Worm (Caenorhabditis elegans) whole organism, L3 larva: ENCODE measurements around the gene Y42G9A.2.
A peak's percentile ranks its signal among the peaks of the same experiment; 100 is the strongest.

Source experiments
- R02D3.7 ChIP-seq: fragments of 150-350 bp; optimal IDR thresholded peaks from 2 replicates; lab custom pipeline; 2014; ENCODE audit warnings: missing biosample characterization, missing genetic modification characterization
- ZK546.5 ChIP-seq: sonication (generic microtip); optimal IDR thresholded peaks from 2 replicates; lab custom pipeline; 2017; ENCODE audit warnings: missing biosample characterization, missing genetic modification characterization
- aly-2 ChIP-seq: fragments of 150-350 bp; optimal IDR thresholded peaks from 2 replicates; lab custom pipeline; 2014; ENCODE audit warnings: missing biosample characterization, missing genetic modification characterization
- ama-1 ChIP-seq: fragments of 150-350 bp; optimal IDR thresholded peaks from 2 replicates; lab custom pipeline; 2018
- ceh-28 ChIP-seq: fragments of 150-350 bp; optimal IDR thresholded peaks from 2 replicates; lab custom pipeline; 2014; ENCODE audit warnings: missing biosample characterization, missing genetic modification reagents, missing genetic modification characterization
- ceh-82 ChIP-seq: fragments of 150-350 bp; optimal IDR thresholded peaks from 2 replicates; lab custom pipeline; 2014; ENCODE audit warnings: missing biosample characterization, missing genetic modification characterization
- ceh-9 ChIP-seq: sonication (generic microtip); optimal IDR thresholded peaks from 2 replicates; lab custom pipeline; 2018; ENCODE audit warnings: missing biosample characterization, missing genetic modification characterization
- egl-27 ChIP-seq: sonication (generic microtip); optimal IDR thresholded peaks from 4 replicates; lab custom pipeline; 2017; ENCODE audit warnings: missing biosample characterization, missing genetic modification reagents, missing genetic modification characterization
- egl-5 ChIP-seq: fragments of 150-350 bp; optimal IDR thresholded peaks from 2 replicates; lab custom pipeline; 2017; ENCODE audit warnings: missing biosample characterization, missing genetic modification reagents, missing genetic modification characterization, inconsistent platforms
- elt-2 ChIP-seq: sonication (generic microtip); optimal IDR thresholded peaks from 2 replicates; lab custom pipeline; 2016; ENCODE audit warnings: missing genetic modification reagents, mild to moderate bottlenecking, missing genetic modification characterization, missing compliant biosample characterization
- elt-3 ChIP-seq, 3 experiments: fragments of 150-350 bp in 1 of 3; sonication (generic microtip) in 2 of 3; optimal IDR thresholded peaks; 2 replicates in 2 of 3; 4 replicates in 1 of 3; lab custom pipeline; 2014 to 2017; ENCODE audit warnings: missing biosample characterization in 3 of 3, missing genetic modification characterization in 3 of 3
- eor-1 ChIP-seq, 2 experiments: fragments of 150-350 bp; optimal IDR thresholded peaks; 2 replicates each; lab custom pipeline; 2014 to 2018; ENCODE audit warnings: missing biosample characterization in 2 of 2, missing genetic modification characterization in 2 of 2
- fkh-10 ChIP-seq: sonication (generic microtip); optimal IDR thresholded peaks from 2 replicates; lab custom pipeline; 2017; ENCODE audit warnings: missing biosample characterization, missing genetic modification reagents, missing genetic modification characterization
- fkh-2 ChIP-seq: fragments of 150-350 bp; optimal IDR thresholded peaks from 2 replicates; lab custom pipeline; 2014; ENCODE audit warnings: missing biosample characterization, missing genetic modification reagents, missing genetic modification characterization
- hmg-11 ChIP-seq: sonication (generic microtip); optimal IDR thresholded peaks from 2 replicates; lab custom pipeline; 2016; ENCODE audit warnings: missing genetic modification characterization, missing compliant biosample characterization
- jun-1 ChIP-seq: fragments of 150-350 bp; optimal IDR thresholded peaks from 2 replicates; lab custom pipeline; 2014; ENCODE audit warnings: missing biosample characterization, missing genetic modification reagents, missing genetic modification characterization
- lin-15B ChIP-seq: fragments of 150-350 bp; optimal IDR thresholded peaks from 2 replicates; lab custom pipeline; 2014; ENCODE audit warnings: missing biosample characterization, missing genetic modification characterization
- lin-39 ChIP-seq: fragments of 150-350 bp; optimal IDR thresholded peaks from 2 replicates; lab custom pipeline; 2018; ENCODE audit warnings: missing biosample characterization, missing genetic modification reagents, missing genetic modification characterization
- lsy-12 ChIP-seq: sonication (generic microtip); optimal IDR thresholded peaks from 2 replicates; lab custom pipeline; 2016; ENCODE audit warnings: mild to moderate bottlenecking, missing genetic modification characterization, missing compliant biosample characterization
- mdl-1 ChIP-seq: fragments of 150-350 bp; optimal IDR thresholded peaks from 2 replicates; lab custom pipeline; 2014; ENCODE audit warnings: missing biosample characterization, missing genetic modification characterization
- nfya-1 ChIP-seq: sonication (generic microtip); optimal IDR thresholded peaks from 2 replicates; lab custom pipeline; 2017; ENCODE audit warnings: missing genetic modification characterization, mild to moderate bottlenecking, missing compliant biosample characterization, antibody characterized with exemption, moderate library complexity; ENCODE audit not compliant: insufficient read depth
- nhr-11 ChIP-seq: fragments of 150-350 bp; optimal IDR thresholded peaks from 2 replicates; lab custom pipeline; 2014; ENCODE audit warnings: missing biosample characterization, missing genetic modification characterization
- nhr-23 ChIP-seq: fragments of 150-350 bp; optimal IDR thresholded peaks from 2 replicates; lab custom pipeline; 2014; ENCODE audit warnings: missing biosample characterization, missing genetic modification reagents, missing genetic modification characterization
- nhr-237 ChIP-seq: fragments of 150-350 bp; optimal IDR thresholded peaks from 2 replicates; lab custom pipeline; 2014; ENCODE audit warnings: missing biosample characterization, missing genetic modification characterization
- nhr-25 ChIP-seq: sonication (generic microtip); optimal IDR thresholded peaks from 2 replicates; lab custom pipeline; 2017; ENCODE audit warnings: missing biosample characterization, missing genetic modification characterization
- nhr-43 ChIP-seq: sonication (generic microtip); optimal IDR thresholded peaks from 2 replicates; lab custom pipeline; 2016; ENCODE audit warnings: mild to moderate bottlenecking, missing genetic modification characterization, missing compliant biosample characterization; ENCODE audit not compliant: poor library complexity, severe bottlenecking
- pha-4 ChIP-seq: fragments of 150-350 bp; optimal IDR thresholded peaks from 2 replicates; lab custom pipeline; 2014; ENCODE audit warnings: missing biosample characterization, missing genetic modification reagents, missing genetic modification characterization
- pqm-1 ChIP-seq: fragments of 150-350 bp; optimal IDR thresholded peaks from 2 replicates; lab custom pipeline; 2017; ENCODE audit warnings: missing biosample characterization, missing genetic modification characterization, inconsistent platforms
- sea-2 ChIP-seq: fragments of 150-350 bp; sonication (generic microtip); optimal IDR thresholded peaks from 4 replicates; lab custom pipeline; 2014; ENCODE audit warnings: missing biosample characterization, missing genetic modification reagents, missing genetic modification characterization
- skn-1 ChIP-seq: fragments of 150-350 bp; optimal IDR thresholded peaks from 2 replicates; lab custom pipeline; 2014; ENCODE audit warnings: missing biosample characterization, missing genetic modification characterization
- snpc-4 ChIP-seq: fragments of 150-350 bp; optimal IDR thresholded peaks from 2 replicates; lab custom pipeline; 2014; ENCODE audit warnings: missing biosample characterization, missing genetic modification characterization
- tbx-2 ChIP-seq: sonication (generic microtip); optimal IDR thresholded peaks from 2 replicates; lab custom pipeline; 2016; ENCODE audit warnings: mild to moderate bottlenecking, missing genetic modification characterization, missing compliant biosample characterization
- unc-62 ChIP-seq: fragments of 150-350 bp; sonication (generic microtip); optimal IDR thresholded peaks from 4 replicates; lab custom pipeline; 2014; ENCODE audit warnings: missing biosample characterization, missing genetic modification reagents, missing genetic modification characterization
- ztf-11 ChIP-seq: fragments of 150-350 bp; optimal IDR thresholded peaks from 2 replicates; lab custom pipeline; 2014; ENCODE audit warnings: missing biosample characterization, missing genetic modification characterization
- ztf-4 ChIP-seq: fragments of 150-350 bp; optimal IDR thresholded peaks from 2 replicates; lab custom pipeline; 2014; ENCODE audit warnings: missing biosample characterization, missing genetic modification characterization

The Y42G9A.2 gene

DNA sequence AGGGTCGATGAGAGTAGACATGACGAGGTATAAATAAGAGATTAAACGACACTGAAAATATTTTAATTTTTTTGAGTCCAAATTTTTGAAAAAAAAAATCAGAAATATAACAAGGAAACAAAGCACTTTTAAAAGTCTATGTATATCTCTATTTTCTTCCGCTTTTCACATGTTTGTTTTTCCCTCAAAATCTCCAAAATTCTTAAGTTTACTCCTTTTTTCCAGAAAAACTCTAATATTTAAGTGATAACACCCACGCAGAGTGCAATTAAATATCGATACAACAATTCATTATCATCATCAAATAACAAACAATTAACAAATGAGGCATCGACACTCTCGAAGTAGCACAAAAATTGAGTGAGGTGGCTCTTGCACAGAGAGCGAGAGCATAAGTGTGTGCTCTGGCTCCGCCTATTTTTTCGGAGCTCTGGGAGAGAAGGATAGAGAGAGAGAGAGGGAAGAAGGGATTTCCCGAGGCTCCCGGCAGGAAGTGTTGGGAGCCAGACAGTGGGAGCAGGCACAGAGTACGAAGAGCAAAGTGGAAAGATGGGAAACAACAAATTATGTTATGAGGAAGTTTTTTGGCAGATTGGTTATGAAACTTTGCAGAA lies 9.8 kb downstream of the Y42G9A.2 start, which contains the start of gene anmt-2:
Gene anmt-2, minus strand, starts transcription at position 51 of the 614 bp plus-strand sequence.
- peak; percentile 35 for TF ChIP-seq egl-5 (tag; lab: Kevin White, UChicago)
- no peak for TF ChIP-seq nhr-11
- TF ChIP-seq pha-4 (tag; lab: Kevin White, UChicago), result peak; percentile 57

DNA sequence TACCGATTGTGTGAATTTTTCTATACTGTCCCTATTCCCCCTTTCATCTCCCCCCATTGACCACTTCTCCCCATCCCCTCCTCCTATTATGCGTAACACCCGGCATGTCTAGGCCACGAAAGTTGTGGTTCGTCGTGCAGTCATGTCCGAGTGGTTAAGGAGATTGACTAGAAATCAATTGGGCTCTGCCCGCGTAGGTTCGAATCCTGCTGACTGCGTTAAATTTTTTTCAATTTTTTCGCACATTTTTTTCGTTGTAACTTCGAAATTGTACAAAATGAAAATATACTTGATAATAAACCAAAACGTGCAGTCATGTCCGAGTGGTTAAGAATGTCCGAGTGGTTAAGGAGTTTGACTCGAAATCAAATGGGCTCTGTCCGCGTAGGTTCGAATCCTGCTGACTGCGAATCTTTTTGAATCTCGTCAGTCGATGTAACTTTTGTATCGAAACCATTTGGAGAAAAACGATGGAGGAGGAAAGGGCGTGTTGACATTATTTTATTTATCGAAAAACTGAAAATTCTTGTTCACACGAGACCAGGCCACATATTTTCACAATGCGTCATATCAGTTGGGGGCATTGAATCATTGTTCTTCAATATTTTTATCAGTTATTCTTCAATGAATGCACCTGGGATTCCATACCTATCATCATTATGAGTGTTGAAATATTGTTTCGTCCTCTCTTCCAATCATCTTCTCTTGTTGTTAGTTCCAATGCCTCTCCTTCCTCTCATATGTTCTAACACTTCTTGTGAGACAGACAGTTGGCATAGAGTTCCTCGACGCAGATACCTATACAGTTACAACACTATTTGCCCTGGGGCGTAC lies 10.9 kb downstream of the Y42G9A.2 start, which contains the start of gene nfm-1:
Gene nfm-1, plus strand, starts transcription at position 812 of the 834 bp plus-strand sequence.
- TF ChIP-seq pqm-1 (tag; lab: Kevin White, UChicago) (peak; percentile 60), elt-2 (tag; lab: Kevin White, UChicago) (peak; percentile 94), sea-2 (GFP tag; lab: Kevin White, UChicago) (no peak), ztf-4 (no peak), fkh-10 (GFP tag; lab: Kevin White, UChicago) (peak; percentile 47), lin-39 (tag; lab: Kevin White, UChicago) (no peak), nhr-43 (tag; lab: Kevin White, UChicago) (peak; percentile 55), unc-62 (no peak), ceh-9 (tag; lab: Kevin White, UChicago) (no peak), elt-3 (tag; optimal IDR thresholded peaks at IDR 0.05; lab: Kevin White, UChicago) (peak in 1 of 3 experiments; percentile 44), hmg-11 (tag; lab: Kevin White, UChicago) (peak; percentile 68), pha-4 (tag; lab: Kevin White, UChicago) (peak; percentile 54), ztf-11 (no peak), egl-27 (tag; lab: Kevin White, UChicago) (peak; percentile 64), R02D3.7 (tag; lab: Kevin White, UChicago) (peak; percentile 5), nhr-237 (tag; lab: Kevin White, UChicago) (no peak), nhr-25 (tag; lab: Kevin White, UChicago) (peak; percentile 48), egl-5 (tag; lab: Kevin White, UChicago) (peak; percentile 38), tbx-2 (peak; percentile 20), aly-2 (tag; lab: Kevin White, UChicago) (peak; percentile 22), eor-1 (tag; optimal IDR thresholded peaks at IDR 0.05; lab: Kevin White, UChicago) (no peak), ceh-28 (peak; percentile 42), lin-15B (peak; percentile 48), lsy-12 (peak; percentile 55), ZK546.5 (no peak), snpc-4 (tag; lab: Kevin White, UChicago) (peak; percentile 27), ama-1 (lab: Kevin White, UChicago) (no peak), nhr-23 (tag; lab: Kevin White, UChicago) (peak; percentile 63), mdl-1 (no peak), nfya-1 (tag; lab: Kevin White, UChicago) (peak; percentile 68), jun-1 (peak; percentile 78), skn-1 (tag; lab: Kevin White, UChicago) (peak; percentile 47)

DNA sequence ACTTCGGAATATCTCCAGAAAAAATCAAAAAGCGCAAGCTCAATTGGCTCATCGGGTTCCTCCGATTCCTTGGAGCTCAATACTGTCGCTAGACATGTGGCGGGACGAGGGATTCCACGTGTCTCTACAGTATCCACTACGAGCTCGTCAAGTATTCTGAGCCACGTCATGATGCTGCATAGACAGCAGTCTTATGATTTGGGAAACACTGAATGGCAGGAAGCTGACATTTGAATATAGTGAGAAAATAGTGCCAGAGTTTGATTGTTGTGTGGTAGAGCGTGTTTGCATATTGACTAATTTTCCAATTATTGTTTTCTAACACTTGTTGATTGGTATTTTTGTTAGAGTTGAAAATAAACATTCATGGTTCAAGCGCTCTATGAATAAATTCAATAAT lies 15.4 kb downstream of the Y42G9A.2 start:
- no peak for TF ChIP-seq nhr-23 (tag; lab: Kevin White, UChicago)
- TF ChIP-seq ztf-4, result no peak

DNA sequence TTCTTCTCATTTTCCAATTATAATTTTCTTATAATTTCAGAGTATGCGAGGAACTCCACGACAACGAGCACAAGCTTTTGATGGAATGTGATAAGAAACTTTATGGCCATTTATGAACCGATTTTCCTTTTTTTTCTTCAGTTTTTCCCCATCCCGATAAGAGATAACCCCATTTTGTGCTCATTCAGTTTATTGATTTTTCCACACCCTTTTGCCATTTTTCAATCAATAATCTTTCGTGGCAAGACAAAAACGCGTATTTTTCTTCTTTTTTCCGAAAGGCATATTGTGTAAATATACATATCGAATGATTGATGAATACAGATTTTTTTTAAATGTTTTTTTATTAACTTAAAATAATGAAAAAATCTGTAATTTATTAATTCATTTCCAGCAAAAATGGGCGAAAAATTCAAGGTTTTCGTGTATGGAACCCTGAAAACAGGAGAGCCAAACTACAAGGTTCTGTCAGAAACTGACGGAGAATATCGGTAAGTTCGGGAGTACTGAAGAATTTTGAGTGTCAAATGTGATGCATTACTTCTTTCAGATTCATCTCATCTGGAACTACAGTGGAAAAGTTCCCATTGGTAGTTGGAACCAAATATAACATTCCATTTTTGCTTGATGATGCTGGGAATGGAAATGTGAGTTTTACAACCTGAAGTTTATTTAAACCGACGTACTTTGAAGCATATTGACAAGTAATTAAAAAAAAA lies 16.4 kb downstream of the Y42G9A.2 start, which contains the start of gene F42A10.9:
Gene F42A10.9, plus strand, starts transcription at position 321 of the 719 bp plus-strand sequence.
- TF ChIP-seq unc-62 (no peak), nhr-43 (tag; lab: Kevin White, UChicago) (peak; percentile 9), tbx-2 (no peak), ZK546.5 (no peak), R02D3.7 (tag; lab: Kevin White, UChicago) (no peak), snpc-4 (tag; lab: Kevin White, UChicago) (no peak), elt-3 (tag; optimal IDR thresholded peaks at IDR 0.05; lab: Kevin White, UChicago) (no peak), ceh-28 (no peak), egl-27 (tag; lab: Kevin White, UChicago) (no peak), nhr-25 (tag; lab: Kevin White, UChicago) (peak; percentile 20), fkh-2 (tag; lab: Kevin White, UChicago) (no peak), pha-4 (tag; lab: Kevin White, UChicago) (peak; percentile 17), ama-1 (lab: Kevin White, UChicago) (peak; percentile 88), ztf-11 (no peak), ztf-4 (peak; percentile 61), elt-2 (tag; lab: Kevin White, UChicago) (peak; percentile 68), fkh-10 (GFP tag; lab: Kevin White, UChicago) (no peak), ceh-82 (tag; lab: Kevin White, UChicago) (no peak)
